Fruit fly (Drosophila melanogaster): ENCODE data around the gene Cyp28d1.
A peak's percentile ranks its signal among the peaks of the same experiment; 100 is the strongest.

Cyp28d1 gene

dm6 chr2L:5224724-5225319 is 14.6 kb downstream of the Cyp28d1 start:
- no peak for TF ChIP-seq usp (GFP tag; optimal IDR thresholded peaks at IDR 0.05)
- no peak for TF ChIP-seq psq (optimal IDR thresholded peaks at IDR 0.05)
- TF ChIP-seq CG8478 (optimal IDR thresholded peaks at IDR 0.05): no peak
- TF ChIP-seq EcR (GFP tag; optimal IDR thresholded peaks at IDR 0.05): no peak
- no peak for TF ChIP-seq pan (optimal IDR thresholded peaks at IDR 0.05)
- no peak for TF ChIP-seq Dll (optimal IDR thresholded peaks at IDR 0.05)

DNA sequence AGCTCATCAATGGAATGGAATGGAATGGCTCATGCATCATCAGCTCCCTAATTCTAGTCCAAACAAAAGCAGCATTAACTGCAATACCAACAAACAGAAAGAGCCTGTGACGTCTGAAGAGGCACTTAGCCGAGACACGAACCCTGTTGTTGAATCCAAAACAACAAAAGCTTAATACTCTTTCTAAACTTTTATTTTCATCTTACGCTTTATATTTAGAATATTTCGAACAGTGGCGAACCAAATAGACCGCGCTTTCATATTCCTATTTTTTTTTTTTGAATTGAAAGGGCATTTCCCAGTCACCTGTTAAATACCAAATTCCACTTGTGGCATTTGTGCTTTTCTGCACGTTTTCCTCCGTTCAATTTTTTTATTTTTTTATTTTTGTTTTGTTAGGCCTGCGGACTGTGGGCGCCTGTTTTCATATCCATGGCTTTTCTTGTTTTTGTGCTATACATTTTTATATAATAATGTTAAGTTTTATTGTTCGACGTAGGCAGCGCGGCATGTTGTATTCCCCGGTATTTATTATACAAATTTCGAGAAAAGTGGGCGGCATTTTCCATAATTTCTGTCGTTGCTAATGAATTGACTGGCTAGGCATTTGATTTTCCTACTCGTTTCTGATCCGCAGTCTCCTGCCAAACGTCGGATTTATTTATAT is 15.4 kb downstream of the Cyp28d1 start:
- TF ChIP-seq pan (optimal IDR thresholded peaks at IDR 0.05) (no peak), psq (optimal IDR thresholded peaks at IDR 0.05) (no peak), CG8478 (optimal IDR thresholded peaks at IDR 0.05) (no peak), Dll (optimal IDR thresholded peaks at IDR 0.05) (no peak), usp (GFP tag; optimal IDR thresholded peaks at IDR 0.05) (no peak), EcR (GFP tag; optimal IDR thresholded peaks at IDR 0.05) (no peak)

DNA sequence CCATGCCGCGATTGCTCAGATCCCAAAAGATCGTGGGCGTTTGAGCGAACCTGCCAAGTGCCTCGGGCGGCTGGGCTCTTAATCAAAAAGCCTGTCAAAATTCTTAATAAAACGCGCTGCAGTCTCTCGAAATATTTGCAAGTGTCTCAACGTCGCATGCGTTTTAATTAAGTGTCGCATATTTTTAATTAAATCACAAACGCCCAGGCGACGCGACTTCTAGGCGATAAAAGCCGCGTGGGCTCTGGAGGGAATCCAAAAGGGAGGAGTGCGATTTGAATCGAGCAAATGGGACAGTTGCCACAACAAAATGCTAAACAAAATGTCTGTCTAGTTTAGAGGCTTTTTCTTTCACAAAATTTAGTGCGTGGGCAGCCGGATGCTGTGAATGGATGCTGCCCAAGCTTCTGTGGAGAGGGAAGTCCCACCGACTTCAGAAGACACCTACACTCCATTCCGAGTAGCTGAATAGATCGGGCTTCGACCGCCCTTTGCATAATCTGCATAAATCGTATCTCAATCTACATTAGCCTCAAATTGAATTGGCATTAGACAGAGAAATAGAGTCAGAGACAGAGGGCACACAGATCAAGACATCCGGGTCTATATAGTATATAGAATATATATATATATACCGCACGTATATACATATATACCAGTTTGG is 16.8 kb downstream of the Cyp28d1 start:
- no peak for TF ChIP-seq pan (optimal IDR thresholded peaks at IDR 0.05)
- no peak for TF ChIP-seq CG8478 (optimal IDR thresholded peaks at IDR 0.05)
- no peak for TF ChIP-seq psq (optimal IDR thresholded peaks at IDR 0.05)
- TF ChIP-seq EcR (GFP tag; optimal IDR thresholded peaks at IDR 0.05): no peak
- TF ChIP-seq Dll (optimal IDR thresholded peaks at IDR 0.05): no peak
- no peak for TF ChIP-seq usp (GFP tag; optimal IDR thresholded peaks at IDR 0.05)

dm6 chr2L:5228581-5229077 is 18.4 kb downstream of the Cyp28d1 start:
- TF ChIP-seq psq (optimal IDR thresholded peaks at IDR 0.05): no peak
- TF ChIP-seq pan (optimal IDR thresholded peaks at IDR 0.05): peak; percentile 14

dm6 chr2L:5229239-5229638 is 19.0 kb downstream of the Cyp28d1 start:
- no peak for TF ChIP-seq pan (optimal IDR thresholded peaks at IDR 0.05)
- no peak for TF ChIP-seq Dll (optimal IDR thresholded peaks at IDR 0.05)
- no peak for TF ChIP-seq EcR (GFP tag; optimal IDR thresholded peaks at IDR 0.05)
- TF ChIP-seq CG8478 (optimal IDR thresholded peaks at IDR 0.05): no peak
- TF ChIP-seq psq (optimal IDR thresholded peaks at IDR 0.05): no peak
- TF ChIP-seq usp (GFP tag; optimal IDR thresholded peaks at IDR 0.05): no peak

- TF ChIP-seq EcR (GFP tag; optimal IDR thresholded peaks at IDR 0.05) (no peak), usp (GFP tag; optimal IDR thresholded peaks at IDR 0.05) (no peak)
Measured at dm6 chr2L:5229735-5230347, 19.6 kb downstream of the Cyp28d1 start.

- TF ChIP-seq Dll (optimal IDR thresholded peaks at IDR 0.05) (no peak), CG8478 (optimal IDR thresholded peaks at IDR 0.05) (no peak), usp (GFP tag; optimal IDR thresholded peaks at IDR 0.05) (no peak), EcR (GFP tag; optimal IDR thresholded peaks at IDR 0.05) (no peak), psq (optimal IDR thresholded peaks at IDR 0.05) (no peak), pan (optimal IDR thresholded peaks at IDR 0.05) (no peak)
Measured at dm6 chr2L:5230772-5231171, 20.5 kb downstream of the Cyp28d1 start.

dm6 chr2L:5231437-5231836 is 21.2 kb downstream of the Cyp28d1 start:
- TF ChIP-seq Dll (optimal IDR thresholded peaks at IDR 0.05) (no peak), EcR (GFP tag; optimal IDR thresholded peaks at IDR 0.05) (no peak), pan (optimal IDR thresholded peaks at IDR 0.05) (no peak), psq (optimal IDR thresholded peaks at IDR 0.05) (no peak), usp (GFP tag; optimal IDR thresholded peaks at IDR 0.05) (no peak), CG8478 (optimal IDR thresholded peaks at IDR 0.05) (no peak)

- TF ChIP-seq Dll (optimal IDR thresholded peaks at IDR 0.05) (no peak), psq (optimal IDR thresholded peaks at IDR 0.05) (no peak), pan (optimal IDR thresholded peaks at IDR 0.05) (no peak), usp (GFP tag; optimal IDR thresholded peaks at IDR 0.05) (no peak), CG8478 (optimal IDR thresholded peaks at IDR 0.05) (no peak), EcR (GFP tag; optimal IDR thresholded peaks at IDR 0.05) (no peak)
Measured at dm6 chr2L:5232175-5232574, 21.9 kb downstream of the Cyp28d1 start.

DNA sequence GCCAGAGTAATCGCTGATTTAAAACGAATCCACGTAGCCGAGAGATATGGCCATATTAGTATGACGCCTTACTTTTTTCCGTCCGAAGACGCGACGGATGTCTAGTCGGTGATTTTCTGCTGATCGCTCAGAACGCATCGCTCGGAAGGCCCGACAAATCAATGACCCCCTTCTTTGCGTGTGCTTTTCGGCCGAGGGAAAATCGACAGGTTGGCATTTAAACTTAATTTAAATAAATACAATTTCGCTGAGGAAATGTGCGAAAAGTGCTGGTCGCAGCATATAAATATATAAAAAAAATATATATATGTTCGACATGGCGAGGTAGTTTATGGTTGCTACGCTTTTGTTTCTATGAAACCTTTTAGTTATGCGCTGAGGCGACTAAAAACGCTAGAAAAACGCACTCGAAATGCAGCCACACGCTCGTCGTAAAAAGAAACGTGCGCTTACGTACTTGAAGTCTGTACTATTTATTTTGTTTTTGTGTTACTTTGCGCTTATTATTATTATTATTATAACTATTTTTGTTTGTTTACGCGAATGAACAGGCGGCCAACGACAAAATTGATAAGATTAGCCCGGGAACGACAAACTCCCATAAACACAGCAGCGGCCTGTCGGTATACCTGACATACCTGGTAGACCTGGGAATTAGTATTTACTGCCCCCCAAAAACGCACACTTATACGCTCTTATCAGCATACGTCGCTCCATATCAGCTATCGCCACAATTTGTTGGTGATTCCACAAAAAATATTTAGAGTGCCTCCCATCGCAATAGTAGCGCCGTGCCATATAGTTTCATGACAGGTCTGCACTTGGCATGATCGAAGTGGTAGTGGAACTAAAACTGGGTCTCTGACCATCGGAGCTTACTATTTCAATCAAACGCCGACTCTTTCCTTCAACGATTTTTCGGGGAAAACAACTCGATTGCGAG is 23.0 kb downstream of the Cyp28d1 start:
- TF ChIP-seq psq (optimal IDR thresholded peaks at IDR 0.05) (no peak), EcR (GFP tag; optimal IDR thresholded peaks at IDR 0.05) (no peak), pan (optimal IDR thresholded peaks at IDR 0.05) (no peak), Dll (optimal IDR thresholded peaks at IDR 0.05) (no peak), CG8478 (optimal IDR thresholded peaks at IDR 0.05) (no peak), usp (GFP tag; optimal IDR thresholded peaks at IDR 0.05) (no peak)

DNA sequence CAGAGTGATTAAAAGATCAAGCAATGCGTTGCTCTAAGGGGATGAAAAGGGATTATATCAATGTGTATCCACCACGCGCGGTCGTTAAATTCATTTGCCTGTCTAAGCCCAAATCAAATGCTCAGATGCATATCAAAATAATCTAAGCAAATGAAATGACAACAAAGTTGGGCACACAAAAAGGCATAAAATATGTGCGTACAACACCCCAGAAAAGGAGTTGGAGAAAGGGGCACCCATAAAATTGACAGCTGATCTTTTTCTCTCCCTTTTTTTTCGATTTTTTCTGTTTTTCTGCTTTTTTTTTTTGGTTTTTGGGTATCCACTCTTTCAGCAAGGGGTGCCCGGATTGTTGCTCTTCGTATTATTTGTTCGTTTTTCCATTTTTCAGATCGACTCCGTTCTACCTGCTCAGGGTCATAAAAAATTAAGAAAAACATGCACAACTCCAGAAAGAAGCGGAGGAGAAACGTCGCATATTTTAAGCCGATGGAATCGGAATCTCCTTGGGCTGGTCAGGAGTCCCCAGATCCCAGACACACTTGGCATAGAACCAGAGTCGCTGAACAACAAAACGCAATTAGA is 24.5 kb downstream of the Cyp28d1 start:
- TF ChIP-seq EcR (GFP tag; optimal IDR thresholded peaks at IDR 0.05) (no peak), pan (optimal IDR thresholded peaks at IDR 0.05) (no peak)

Data from whole organism.